Fruit fly (Drosophila melanogaster) whole organism, prepupa: ENCODE data around the gene PH4alphaNE2.

Experiments
- CG10631 ChIP-seq: fragments of 200-800 bp; sonication (Bioruptor generic); optimal IDR thresholded peaks from 2 replicates; lab custom pipeline; 2016; ENCODE audit warnings: missing biosample characterization, missing genetic modification characterization
- CG10669 ChIP-seq: fragments of 200-800 bp; sonication (Bioruptor generic); optimal IDR thresholded peaks from 3 replicates; lab custom pipeline; 2018; ENCODE audit warnings: missing biosample characterization, mild to moderate bottlenecking, missing genetic modification characterization, moderate library complexity
- CG11762 ChIP-seq: fragments of 200-800 bp; sonication (Bioruptor generic); optimal IDR thresholded peaks from 3 replicates; lab custom pipeline; 2016; ENCODE audit warnings: missing biosample characterization, missing genetic modification characterization; ENCODE audit not compliant: insufficient read depth
- CG11902 ChIP-seq: fragments of 200-800 bp; sonication (Bioruptor generic); optimal IDR thresholded peaks from 3 replicates; lab custom pipeline; 2016; ENCODE audit warnings: missing biosample characterization, missing genetic modification characterization
- CG15336 ChIP-seq: fragments of 200-800 bp; sonication (Bioruptor generic); IDR thresholded peaks from 2 replicates; pipeline ENCODE4 v1.3.6; 2022; ENCODE audit warnings: missing biosample characterization, missing genetic modification characterization
- CG1621 ChIP-seq: fragments of 200-800 bp; sonication (Bioruptor generic); optimal IDR thresholded peaks from 3 replicates; lab custom pipeline; 2018; ENCODE audit warnings: missing biosample characterization, mild to moderate bottlenecking, missing genetic modification characterization
- CG16779 ChIP-seq: fragments of 200-800 bp; sonication (Bioruptor generic); optimal IDR thresholded peaks from 3 replicates; lab custom pipeline; 2017; ENCODE audit warnings: missing biosample characterization, mild to moderate bottlenecking, missing genetic modification characterization
- CG31627 ChIP-seq: fragments of 200-800 bp; sonication (Bioruptor generic); optimal IDR thresholded peaks from 3 replicates; lab custom pipeline; 2016; ENCODE audit warnings: missing biosample characterization, missing genetic modification characterization
- CG32006 ChIP-seq: fragments of 200-800 bp; sonication (Bioruptor generic); optimal IDR thresholded peaks from 3 replicates; lab custom pipeline; 2017; ENCODE audit warnings: missing biosample characterization, mild to moderate bottlenecking, missing genetic modification characterization
- CG34406 ChIP-seq: fragments of 200-800 bp; sonication (Bioruptor generic); optimal IDR thresholded peaks from 3 replicates; lab custom pipeline; 2016; ENCODE audit warnings: missing biosample characterization, missing genetic modification characterization
- CG4318 ChIP-seq: fragments of 200-800 bp; sonication (Bioruptor generic); optimal IDR thresholded peaks from 3 replicates; lab custom pipeline; 2017; ENCODE audit warnings: missing biosample characterization, mild to moderate bottlenecking, missing genetic modification characterization
- CG6163 ChIP-seq: fragments of 200-800 bp; sonication (Bioruptor generic); IDR thresholded peaks from 3 replicates; pipeline ENCODE4 v1.3.6; 2022; ENCODE audit warnings: missing biosample characterization, missing genetic modification characterization
- CG6276 ChIP-seq: fragments of 200-800 bp; sonication (Bioruptor generic); optimal IDR thresholded peaks from 2 replicates; lab custom pipeline; 2017; ENCODE audit warnings: missing biosample characterization, mild to moderate bottlenecking, missing genetic modification characterization
- CG6792 ChIP-seq: fragments of 200-800 bp; sonication (Bioruptor generic); optimal IDR thresholded peaks from 3 replicates; lab custom pipeline; 2016; ENCODE audit warnings: missing biosample characterization, missing genetic modification characterization
- CG6808 ChIP-seq: fragments of 200-800 bp; sonication (Bioruptor generic); optimal IDR thresholded peaks from 3 replicates; lab custom pipeline; 2017; ENCODE audit warnings: missing biosample characterization, missing genetic modification characterization, mild to moderate bottlenecking, moderate library complexity, missing genetic modification reagents
- CG6854 ChIP-seq: fragments of 200-800 bp; sonication (Bioruptor generic); optimal IDR thresholded peaks from 2 replicates; lab custom pipeline; 2017; ENCODE audit warnings: missing biosample characterization, mild to moderate bottlenecking, missing genetic modification characterization
- CG8119 ChIP-seq: fragments of 200-800 bp; sonication (Bioruptor generic); IDR thresholded peaks from 3 replicates; pipeline ENCODE4 v1.3.6; 2022; ENCODE audit warnings: missing biosample characterization, missing genetic modification characterization
- CG8632 ChIP-seq: fragments of 200-800 bp; sonication (Bioruptor generic); optimal IDR thresholded peaks from 3 replicates; lab custom pipeline; 2016; ENCODE audit warnings: missing biosample characterization, missing genetic modification characterization
- CG9139 ChIP-seq: fragments of 200-800 bp; sonication (Bioruptor generic); optimal IDR thresholded peaks from 3 replicates; lab custom pipeline; 2017; ENCODE audit warnings: missing biosample characterization, mild to moderate bottlenecking, missing genetic modification characterization
- Eip75B ChIP-seq: fragments of 200-800 bp; sonication (Bioruptor generic); optimal IDR thresholded peaks from 3 replicates; lab custom pipeline; 2016; ENCODE audit warnings: missing biosample characterization, missing genetic modification characterization
- Eip78C ChIP-seq: fragments of 200-800 bp; sonication (Bioruptor generic); peaks from one replicate; lab custom pipeline; 2016; ENCODE audit warnings: missing biosample characterization, missing genetic modification characterization
- Eip93F ChIP-seq: fragments of 200-800 bp; sonication (Bioruptor generic); optimal IDR thresholded peaks from 2 replicates; lab custom pipeline; 2016; ENCODE audit warnings: missing biosample characterization, mild to moderate bottlenecking, missing genetic modification characterization
- Ets21C ChIP-seq: fragments of 200-800 bp; sonication (Bioruptor generic); optimal IDR thresholded peaks from 3 replicates; lab custom pipeline; 2016; ENCODE audit warnings: missing biosample characterization, missing genetic modification characterization
- Ets96B ChIP-seq: fragments of 200-800 bp; optimal IDR thresholded peaks from 2 replicates; lab custom pipeline; 2019; ENCODE audit warnings: missing biosample characterization, mild to moderate bottlenecking, missing genetic modification characterization, moderate library complexity
- Gug ChIP-seq: fragments of 200-800 bp; sonication (Bioruptor generic); IDR thresholded peaks from 2 replicates; pipeline ENCODE4 v1.3.6; 2022; ENCODE audit warnings: missing biosample characterization, missing genetic modification characterization
- Hr38 ChIP-seq: sonication (Bioruptor generic); optimal IDR thresholded peaks from 2 replicates; lab custom pipeline; 2016; ENCODE audit warnings: missing biosample characterization, missing genetic modification characterization
- Hr39 ChIP-seq: fragments of 200-800 bp; sonication (Bioruptor generic); optimal IDR thresholded peaks from 2 replicates; lab custom pipeline; 2016; ENCODE audit warnings: missing biosample characterization, missing genetic modification characterization
- Hr4 ChIP-seq: fragments of 200-800 bp; sonication (Bioruptor generic); optimal IDR thresholded peaks from 3 replicates; lab custom pipeline; 2016; ENCODE audit warnings: missing biosample characterization, missing genetic modification characterization
- Lpt ChIP-seq: fragments of 200-800 bp; sonication (Bioruptor generic); optimal IDR thresholded peaks from 3 replicates; lab custom pipeline; 2016; ENCODE audit warnings: missing biosample characterization, missing genetic modification characterization
- Met ChIP-seq: fragments of 200-800 bp; sonication (Bioruptor generic); optimal IDR thresholded peaks from 3 replicates; lab custom pipeline; 2016; ENCODE audit warnings: missing biosample characterization, missing genetic modification characterization
- OdsH ChIP-seq: fragments of 200-800 bp; sonication (Bioruptor generic); optimal IDR thresholded peaks from 3 replicates; lab custom pipeline; 2016; ENCODE audit warnings: missing biosample characterization, missing genetic modification characterization
- Smox ChIP-seq: fragments of 200-800 bp; sonication (Bioruptor generic); optimal IDR thresholded peaks from 3 replicates; lab custom pipeline; 2016; ENCODE audit warnings: missing biosample characterization, missing genetic modification characterization
- Sox102F ChIP-seq: fragments of 200-800 bp; sonication (Bioruptor generic); optimal IDR thresholded peaks from 2 replicates; lab custom pipeline; 2016; ENCODE audit warnings: missing biosample characterization, mild to moderate bottlenecking, missing genetic modification characterization
- Sox14 ChIP-seq: fragments of 200-800 bp; sonication (Bioruptor generic); optimal IDR thresholded peaks from 3 replicates; lab custom pipeline; 2016; ENCODE audit warnings: missing biosample characterization, missing genetic modification characterization
- achi ChIP-seq: fragments of 200-800 bp; sonication (Bioruptor generic); optimal IDR thresholded peaks from 3 replicates; lab custom pipeline; 2016; ENCODE audit warnings: missing biosample characterization, missing genetic modification characterization
- acj6 ChIP-seq: fragments of 200-800 bp; sonication (Bioruptor generic); optimal IDR thresholded peaks from 3 replicates; lab custom pipeline; 2016; ENCODE audit warnings: missing biosample characterization, missing genetic modification characterization
- cyc ChIP-seq: fragments of 200-800 bp; sonication (Bioruptor generic); optimal IDR thresholded peaks from 3 replicates; lab custom pipeline; 2016; ENCODE audit warnings: missing biosample characterization, missing genetic modification characterization
- dac ChIP-seq: fragments of 200-800 bp; sonication (Bioruptor generic); optimal IDR thresholded peaks from 2 replicates; lab custom pipeline; 2017; ENCODE audit warnings: missing biosample characterization, mild to moderate bottlenecking, missing genetic modification characterization
- dsx ChIP-seq: fragments of 200-800 bp; optimal IDR thresholded peaks from 3 replicates; lab custom pipeline; 2019; ENCODE audit warnings: missing biosample characterization, mild to moderate bottlenecking, missing genetic modification characterization, moderate library complexity; ENCODE audit not compliant: poor library complexity, severe bottlenecking
- eg ChIP-seq: fragments of 200-800 bp; sonication (Bioruptor generic); IDR thresholded peaks from 3 replicates; pipeline ENCODE4 v1.3.6; 2022; ENCODE audit warnings: missing biosample characterization, missing genetic modification characterization
- esn ChIP-seq: fragments of 200-800 bp; sonication (Bioruptor generic); optimal IDR thresholded peaks from 2 replicates; lab custom pipeline; 2016; ENCODE audit warnings: missing biosample characterization, mild to moderate bottlenecking, missing genetic modification characterization, moderate library complexity
- fd85E ChIP-seq: fragments of 200-800 bp; sonication (Bioruptor generic); optimal IDR thresholded peaks from 3 replicates; lab custom pipeline; 2016; ENCODE audit warnings: missing biosample characterization, missing genetic modification characterization
- fkh ChIP-seq: fragments of 200-800 bp; sonication (Bioruptor generic); optimal IDR thresholded peaks from 3 replicates; lab custom pipeline; 2017; ENCODE audit warnings: missing biosample characterization, mild to moderate bottlenecking, missing genetic modification characterization, moderate library complexity
- lz ChIP-seq: fragments of 200-800 bp; sonication (Bioruptor generic); optimal IDR thresholded peaks from 3 replicates; lab custom pipeline; 2016; ENCODE audit warnings: missing biosample characterization, missing genetic modification characterization
- net ChIP-seq: fragments of 200-800 bp; sonication (Bioruptor generic); optimal IDR thresholded peaks from 3 replicates; lab custom pipeline; 2016; ENCODE audit warnings: missing biosample characterization, missing genetic modification characterization
- pdm3 ChIP-seq: fragments of 200-800 bp; sonication (Bioruptor generic); optimal IDR thresholded peaks from 3 replicates; lab custom pipeline; 2016; ENCODE audit warnings: missing biosample characterization, missing genetic modification characterization
- salr ChIP-seq, 2 experiments: fragments of 200-800 bp; sonication (Bioruptor generic); optimal IDR thresholded peaks; 3 replicates each; lab custom pipeline; 2016 to 2018; ENCODE audit warnings: missing biosample characterization in 2 of 2, missing genetic modification characterization in 2 of 2, mild to moderate bottlenecking in 1 of 2
- spab ChIP-seq: fragments of 200-800 bp; sonication (Bioruptor generic); optimal IDR thresholded peaks from 2 replicates; lab custom pipeline; 2017; ENCODE audit warnings: missing biosample characterization, mild to moderate bottlenecking, missing genetic modification characterization, missing genetic modification reagents
- svp ChIP-seq: fragments of 200-800 bp; sonication (Bioruptor generic); peaks from one replicate; lab custom pipeline; 2016; ENCODE audit warnings: missing biosample characterization, missing genetic modification characterization
- topi ChIP-seq: fragments of 200-800 bp; sonication (Bioruptor generic); optimal IDR thresholded peaks from 3 replicates; lab custom pipeline; 2016; ENCODE audit warnings: missing biosample characterization, missing genetic modification characterization
- vri ChIP-seq: fragments of 200-800 bp; sonication (Bioruptor generic); optimal IDR thresholded peaks from 3 replicates; lab custom pipeline; 2016; ENCODE audit warnings: missing biosample characterization, mild to moderate bottlenecking, missing genetic modification characterization

The PH4alphaNE2 gene

dm6 chr3R:30531989-30532653 lies 20.1 kb upstream of the PH4alphaNE2 start, which contains the start of gene tmod:
TSS of gene tmod (plus strand) at chr3R:30532607.
- TF ChIP-seq Eip78C (peak; percentile 83), CG9139 (GFP tag; lab: Kevin White, UChicago) (no peak), svp (GFP tag; lab: Kevin White, UChicago) (peak; percentile 66), CG32006 (GFP tag; lab: Kevin White, UChicago) (peak; percentile 67), spab (GFP tag; lab: Kevin White, UChicago) (no peak), cyc (GFP tag; lab: Kevin White, UChicago) (peak; percentile 49), CG6854 (GFP tag; lab: Kevin White, UChicago) (peak; percentile 19), acj6 (GFP tag; lab: Kevin White, UChicago) (peak; percentile 43), CG34406 (GFP tag; lab: Kevin White, UChicago) (peak; percentile 3), salr (GFP tag; optimal IDR thresholded peaks at IDR 0.05; lab: Kevin White, UChicago) (peak in 1 of 2 experiments; percentile 34), vri (no peak), CG11902 (GFP tag; lab: Kevin White, UChicago) (no peak), CG16779 (tag; lab: Kevin White, UChicago) (peak; percentile 6), Ets21C (GFP tag; lab: Kevin White, UChicago) (peak; percentile 15), OdsH (GFP tag; lab: Kevin White, UChicago) (peak; percentile 54), Hr4 (GFP tag; lab: Kevin White, UChicago) (peak; percentile 76), CG6163 (GFP tag; lab: Robert Waterston, UW) (peak; percentile 63; the same call in 2 of the 3 replicates), topi (GFP tag; lab: Kevin White, UChicago) (peak; percentile 39), pdm3 (GFP tag; lab: Kevin White, UChicago) (peak; percentile 59), CG6808 (no peak), esn (GFP tag; lab: Kevin White, UChicago) (peak; percentile 36), Smox (GFP tag; lab: Kevin White, UChicago) (peak; percentile 35), Gug (GFP tag; lab: Robert Waterston, UW) (peak; percentile 51), Met (GFP tag; lab: Kevin White, UChicago) (peak; percentile 17), dsx (GFP tag; lab: Kevin White, UChicago) (no peak), CG10669 (peak; percentile 31), Ets96B (peak; percentile 17), fkh (GFP tag; lab: Kevin White, UChicago) (peak; percentile 19), achi (peak; percentile 49), Hr39 (GFP tag; lab: Kevin White, UChicago) (peak; percentile 26), Eip93F (GFP tag; lab: Kevin White, UChicago) (no peak), CG8632 (GFP tag; lab: Kevin White, UChicago) (no peak), CG8119 (GFP tag; lab: Robert Waterston, UW) (peak; percentile 69; the same call in 2 of the 3 replicates), Sox102F (GFP tag; lab: Kevin White, UChicago) (peak; percentile 24), CG1621 (tag; lab: Kevin White, UChicago) (peak; percentile 75), CG6276 (GFP tag; lab: Kevin White, UChicago) (peak; percentile 78), dac (GFP tag; lab: Kevin White, UChicago) (peak; percentile 45), fd85E (GFP tag; lab: Kevin White, UChicago) (no peak), CG6792 (GFP tag; lab: Kevin White, UChicago) (peak; percentile 31), Hr38 (GFP tag; lab: Kevin White, UChicago) (no peak), CG11762 (GFP tag; lab: Kevin White, UChicago) (peak; percentile 19), Lpt (GFP tag; lab: Kevin White, UChicago) (peak; percentile 29), Sox14 (GFP tag; lab: Kevin White, UChicago) (peak; percentile 51), lz (peak; percentile 42), CG4318 (GFP tag; lab: Kevin White, UChicago) (peak; percentile 17), net (GFP tag; lab: Kevin White, UChicago) (peak; percentile 39), CG31627 (GFP tag; lab: Kevin White, UChicago) (peak; percentile 34), CG15336 (GFP tag; lab: Robert Waterston, UW) (peak; percentile 85), eg (GFP tag; lab: Robert Waterston, UW) (peak; percentile 72; the same call in 2 of the 3 replicates), Eip75B (peak; percentile 38), CG10631 (GFP tag; lab: Kevin White, UChicago) (peak; percentile 58)
